Worm (Caenorhabditis elegans): ENCODE measurements around the gene abts-4.

abts-4 gene

ce11 chrX:6740282-6740982, 21.1 kb downstream of the abts-4 start:
- peak; percentile 38 for TF ChIP-seq sma-9 (GFP tag; optimal IDR thresholded peaks at IDR 0.05)
- TF ChIP-seq sma-9 (tag; optimal IDR thresholded peaks at IDR 0.05) = no peak
- TF ChIP-seq Y55F3AM.14 (GFP tag; optimal IDR thresholded peaks at IDR 0.05) = no peak
- no peak for TF ChIP-seq ztf-4 (tag; optimal IDR thresholded peaks at IDR 0.05)
- TF ChIP-seq nhr-77 (tag; optimal IDR thresholded peaks at IDR 0.05) = no peak
- peak; percentile 67 for TF ChIP-seq zag-1 (tag; optimal IDR thresholded peaks at IDR 0.05)
- no peak for TF ChIP-seq alr-1 (tag; optimal IDR thresholded peaks at IDR 0.05)
- peak; percentile 29 for TF ChIP-seq mab-5 (tag; optimal IDR thresholded peaks at IDR 0.05)
- TF ChIP-seq nhr-25 (tag; optimal IDR thresholded peaks at IDR 0.05) = no peak
- no peak for TF ChIP-seq nhr-10 (tag; optimal IDR thresholded peaks at IDR 0.05)
- TF ChIP-seq dmd-4 (tag; optimal IDR thresholded peaks at IDR 0.05) = no peak
- peak; percentile 96 to 99 for TF ChIP-seq mdl-1 (tag; optimal IDR thresholded peaks at IDR 0.05)
- no peak for TF ChIP-seq nhr-12 (tag; optimal IDR thresholded peaks at IDR 0.05)
- no peak for TF ChIP-seq ztf-1 (GFP tag; conservative IDR thresholded peaks at IDR 0.05)
- no peak for TF ChIP-seq gmeb-1 (tag; optimal IDR thresholded peaks at IDR 0.05)
- TF ChIP-seq ztf-11 (tag; optimal IDR thresholded peaks at IDR 0.05) = no peak
- TF ChIP-seq mbf-1 (tag; optimal IDR thresholded peaks at IDR 0.05) = no peak
- TF ChIP-seq nhr-6 (tag; optimal IDR thresholded peaks at IDR 0.05) = no peak
- TF ChIP-seq sma-3 (GFP tag; optimal IDR thresholded peaks at IDR 0.05) = no peak
- TF ChIP-seq blmp-1 (tag; optimal IDR thresholded peaks at IDR 0.05; ENCODE audit: insufficient read depth) = no peak
- no peak for TF ChIP-seq egl-27 (tag; optimal IDR thresholded peaks at IDR 0.05)

DNA sequence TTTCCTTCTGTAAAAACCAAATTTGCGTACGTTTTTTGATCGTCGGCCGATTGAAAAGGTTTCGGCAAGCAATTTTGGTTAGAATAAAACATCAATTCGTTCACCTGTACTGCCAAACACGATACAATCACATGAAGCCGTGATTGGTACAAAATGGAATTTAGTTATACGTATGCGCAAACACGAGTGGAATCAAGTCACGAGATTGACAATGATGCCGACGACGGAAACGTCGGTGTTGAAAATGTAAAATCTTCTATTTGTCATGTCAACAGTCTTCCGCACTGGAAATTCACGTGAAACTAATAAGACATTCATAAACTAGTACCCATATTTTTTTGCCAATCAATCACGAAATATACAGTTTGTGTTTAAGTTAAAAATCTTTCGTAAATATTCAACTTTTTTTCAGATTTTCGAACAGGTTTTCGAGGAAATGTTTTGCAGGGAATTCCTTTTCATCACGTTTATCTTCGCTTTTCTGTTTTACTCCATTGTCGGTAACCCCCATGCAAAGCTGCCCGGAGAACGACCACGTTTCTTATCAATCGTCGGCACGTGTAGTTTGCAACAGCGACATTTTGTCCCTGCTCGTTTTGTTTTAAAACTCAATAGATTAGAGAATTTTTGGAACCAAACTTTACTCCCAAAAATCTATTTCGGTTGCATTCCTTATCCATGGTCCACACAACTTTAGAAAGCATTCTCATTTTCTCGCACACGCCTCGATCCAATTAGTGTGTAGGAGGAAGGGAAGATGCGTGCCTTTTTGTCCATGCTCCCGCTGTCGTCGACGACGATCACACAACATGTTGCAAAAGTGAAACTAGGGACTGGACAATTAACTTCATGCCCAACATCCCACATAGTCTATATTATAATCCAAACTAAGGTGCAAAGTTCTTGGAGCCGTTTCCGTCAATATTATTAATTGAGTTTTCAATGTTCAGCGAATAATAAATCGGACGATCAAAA, 22.2 kb downstream of the abts-4 start:
- TF ChIP-seq ztf-1 (GFP tag; conservative IDR thresholded peaks at IDR 0.05) (no peak), gmeb-1 (tag; optimal IDR thresholded peaks at IDR 0.05) (peak; percentile 28), ZK546.5 (tag; optimal IDR thresholded peaks at IDR 0.05) (no peak), unc-55 (GFP tag; optimal IDR thresholded peaks at IDR 0.05) (no peak), skn-1 (tag; optimal IDR thresholded peaks at IDR 0.05) (no peak), crh-2 (tag; optimal IDR thresholded peaks at IDR 0.05) (peak; percentile 51), peb-1 (tag; optimal IDR thresholded peaks at IDR 0.05) (no peak), unc-39 (tag; optimal IDR thresholded peaks at IDR 0.05) (no peak), nhr-23 (tag; optimal IDR thresholded peaks at IDR 0.05) (no peak), mdl-1 (tag; optimal IDR thresholded peaks at IDR 0.05) (peak; percentile 74 to 97), zag-1 (tag; optimal IDR thresholded peaks at IDR 0.05) (peak; percentile 38), lsy-2 (tag; optimal IDR thresholded peaks at IDR 0.05) (peak in 1 of 2 experiments; percentile 30), C34F6.9 (tag; optimal IDR thresholded peaks at IDR 0.05) (peak; percentile 37), nhr-129 (tag; optimal IDR thresholded peaks at IDR 0.05) (peak; percentile 65), nhr-11 (tag; optimal IDR thresholded peaks at IDR 0.05) (no peak), Y55F3AM.14 (GFP tag; optimal IDR thresholded peaks at IDR 0.05) (no peak), blmp-1 (tag; optimal IDR thresholded peaks at IDR 0.05; ENCODE audit: insufficient read depth) (peak; percentile 39), sma-9 (GFP tag; optimal IDR thresholded peaks at IDR 0.05) (peak; percentile 83), sma-9 (tag; optimal IDR thresholded peaks at IDR 0.05) (no peak), F13H6.1 (tag; optimal IDR thresholded peaks at IDR 0.05) (peak; percentile 7), alr-1 (tag; optimal IDR thresholded peaks at IDR 0.05) (no peak), ztf-4 (tag; optimal IDR thresholded peaks at IDR 0.05) (peak; percentile 43), ama-1 (optimal IDR thresholded peaks at IDR 0.05) (peak; percentile 7), nhr-12 (tag; optimal IDR thresholded peaks at IDR 0.05) (no peak), nhr-21 (tag; optimal IDR thresholded peaks at IDR 0.05) (peak; percentile 15), nhr-25 (tag; optimal IDR thresholded peaks at IDR 0.05) (peak; percentile 97), sma-3 (GFP tag; optimal IDR thresholded peaks at IDR 0.05) (peak; percentile 74)

ce11 chrX:6738535-6738934, 23.0 kb downstream of the abts-4 start:
- TF ChIP-seq R02D3.7 (tag; optimal IDR thresholded peaks at IDR 0.05) = no peak
- peak; percentile 52 for TF ChIP-seq blmp-1 (tag; optimal IDR thresholded peaks at IDR 0.05; ENCODE audit: insufficient read depth)

Measured in whole organism, L2 larva.